Worm (Caenorhabditis elegans) whole organism, late embryonic: ENCODE results near the gene vps-53.

Experiments
- odd-2 ChIP-seq: sonication (generic microtip); optimal IDR thresholded peaks from 2 replicates; lab custom pipeline; 2017; ENCODE audit warnings: antibody characterized with exemption, mild to moderate bottlenecking, missing genetic modification characterization, missing compliant biosample characterization
- pax-1 ChIP-seq: fragments of 150-350 bp; optimal IDR thresholded peaks from 2 replicates; lab custom pipeline; 2014; ENCODE audit warnings: missing biosample characterization, missing genetic modification characterization

- no peak for TF ChIP-seq pax-1 (tag; lab: Kevin White, UChicago)
- TF ChIP-seq odd-2 (tag; lab: Kevin White, UChicago) = no peak
These were observed 10.7 kb upstream of the vps-53 start for ce11 chrIII:9768023-9768422.
